Worm (Caenorhabditis elegans): ENCODE results near the gene mom-1.
A peak's percentile ranks its signal among the peaks of the same experiment; 100 is the strongest.

Gene mom-1

DNA sequence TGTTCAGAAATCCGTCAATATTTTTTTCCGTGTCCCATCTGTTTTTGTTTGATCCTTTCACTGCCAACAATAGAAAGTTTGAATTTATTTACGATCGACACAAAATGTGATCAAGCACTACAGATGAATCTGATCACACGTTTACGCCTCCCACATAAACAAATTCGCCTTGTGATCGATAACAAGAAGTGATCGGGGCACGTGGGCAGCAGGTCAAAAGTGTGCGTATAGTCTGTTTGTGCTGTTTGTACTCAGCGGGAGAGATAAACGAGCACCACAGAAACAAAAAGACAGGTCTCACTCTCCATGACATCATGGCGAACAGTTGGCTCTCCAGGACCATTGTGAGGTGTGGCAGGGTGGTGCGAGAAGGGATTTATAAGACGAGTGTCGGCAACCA, 37.4 kb upstream of the mom-1 start (continued):
- TF ChIP-seq nhr-10 (tag; optimal IDR thresholded peaks at IDR 0.05): peak; percentile 84
- TF ChIP-seq Y105C5A.15 (GFP tag; IDR thresholded peaks at IDR 0.05): no peak
- peak; percentile 38 for TF ChIP-seq ztf-7 (tag; optimal IDR thresholded peaks at IDR 0.05)
- peak; percentile 27; the same call in 1 of the 2 replicates for TF ChIP-seq ceh-20 (GFP tag; IDR thresholded peaks at IDR 0.05)
- TF ChIP-seq dmd-8 (GFP tag; IDR thresholded peaks at IDR 0.05): no peak
- no peak for TF ChIP-seq aly-2 (tag; optimal IDR thresholded peaks at IDR 0.05)
- peak; percentile 92 for TF ChIP-seq php-3 (GFP tag; IDR thresholded peaks at IDR 0.05)
- peak; percentile 20 for TF ChIP-seq rbr-2 (tag; optimal IDR thresholded peaks at IDR 0.05)
- peak; percentile 78 for TF ChIP-seq mep-1 (tag; optimal IDR thresholded peaks at IDR 0.05)
- peak; percentile 78 for TF ChIP-seq nhr-77 (tag; optimal IDR thresholded peaks at IDR 0.05)
- TF ChIP-seq unc-62 (GFP tag; optimal IDR thresholded peaks at IDR 0.05 in 1 of 2): peak in 1 of 2 experiments; percentile 98
- TF ChIP-seq unc-62 (tag; optimal IDR thresholded peaks at IDR 0.05): no peak
- TF ChIP-seq T26A8.4 (GFP tag; IDR thresholded peaks at IDR 0.05): peak; percentile 52
- peak; percentile 87 for TF ChIP-seq nhr-48 (tag; optimal IDR thresholded peaks at IDR 0.05)
- no peak for TF ChIP-seq daf-19 (GFP tag; conservative IDR thresholded peaks at IDR 0.05)
- no peak for TF ChIP-seq nhr-41 (GFP tag; IDR thresholded peaks at IDR 0.05)
- TF ChIP-seq R02D3.7 (tag; optimal IDR thresholded peaks at IDR 0.05): no peak
- peak; percentile 62 for TF ChIP-seq T20F7.1 (GFP tag; optimal IDR thresholded peaks at IDR 0.05)
- TF ChIP-seq zag-1 (tag; optimal IDR thresholded peaks at IDR 0.05): no peak
- no peak for TF ChIP-seq ZK337.2 (GFP tag; IDR thresholded peaks at IDR 0.05)
- TF ChIP-seq fos-1 (tag; optimal IDR thresholded peaks at IDR 0.05): peak; percentile 16
- TF ChIP-seq duxl-1 (tag; optimal IDR thresholded peaks at IDR 0.05; ENCODE audit: poor library complexity): peak; percentile 52
- peak; percentile 90 for TF ChIP-seq nhr-102 (tag; optimal IDR thresholded peaks at IDR 0.05)
- TF ChIP-seq Y75B8A.6 (GFP tag; IDR thresholded peaks at IDR 0.05): no peak
- peak; percentile 50 for TF ChIP-seq hmg-1.1 (GFP tag; IDR thresholded peaks at IDR 0.05)
- no peak for TF ChIP-seq lir-3 (tag; optimal IDR thresholded peaks at IDR 0.05)
- TF ChIP-seq mdl-1 (tag; optimal IDR thresholded peaks at IDR 0.05): peak; percentile 49 to 94
- peak; percentile 77 for TF ChIP-seq lin-1 (GFP tag; IDR thresholded peaks at IDR 0.05)
- no peak for TF ChIP-seq ceh-44 (GFP tag; IDR thresholded peaks at IDR 0.05)
- TF ChIP-seq dpl-1 (GFP tag; optimal IDR thresholded peaks at IDR 0.05): peak; percentile 1
- TF ChIP-seq ceh-28 (tag; optimal IDR thresholded peaks at IDR 0.05): no peak
- peak; percentile 46 for TF ChIP-seq mes-2 (tag; optimal IDR thresholded peaks at IDR 0.05; ENCODE audit: poor library complexity, severe bottlenecking)
- TF ChIP-seq mdt-29 (GFP tag; IDR thresholded peaks at IDR 0.05): peak; percentile 89
- TF ChIP-seq nhr-11 (tag; optimal IDR thresholded peaks at IDR 0.05): peak; percentile 97
- peak; percentile 97 for TF ChIP-seq hlh-30 (tag; optimal IDR thresholded peaks at IDR 0.05; ENCODE audit: insufficient read depth)
- peak; percentile 76 for TF ChIP-seq mxl-2 (GFP tag; conservative IDR thresholded peaks at IDR 0.05)
- no peak for TF ChIP-seq F37D6.2 (tag; optimal IDR thresholded peaks at IDR 0.05)
- no peak for TF ChIP-seq zip-11 (GFP tag; IDR thresholded peaks at IDR 0.05)
- peak; percentile 83 for TF ChIP-seq saeg-2 (GFP tag; IDR thresholded peaks at IDR 0.05)
- peak; percentile 59 to 96 for TF ChIP-seq daf-16 (GFP tag; optimal IDR thresholded peaks at IDR 0.05)
- TF ChIP-seq daf-16 (tag; optimal IDR thresholded peaks at IDR 0.05): peak; percentile 99
- TF ChIP-seq madf-5 (GFP tag; IDR thresholded peaks at IDR 0.05): no peak
- peak in 1 of 2 experiments; percentile 88 for TF ChIP-seq hif-1 (tag; optimal IDR thresholded peaks at IDR 0.05)
- peak; percentile 63 for TF ChIP-seq pha-4 (GFP tag; IDR thresholded peaks at IDR 0.05)
- peak; percentile 66 for TF ChIP-seq pha-4 (tag; optimal IDR thresholded peaks at IDR 0.05)
- TF ChIP-seq egl-27 (tag; optimal IDR thresholded peaks at IDR 0.05): no peak
- peak; percentile 92 for TF ChIP-seq mxl-3 (GFP tag; optimal IDR thresholded peaks at IDR 0.05)
- no peak; the same call in 1 of the 2 replicates for TF ChIP-seq nhr-42 (GFP tag; IDR thresholded peaks at IDR 0.05)
- TF ChIP-seq ceh-32 (tag; optimal IDR thresholded peaks at IDR 0.05; ENCODE audit: poor library complexity): no peak
- peak; percentile 92 for TF ChIP-seq tra-1 (GFP tag; IDR thresholded peaks at IDR 0.05)
- peak; percentile 100 for TF ChIP-seq nhr-28 (tag; optimal IDR thresholded peaks at IDR 0.05)
- TF ChIP-seq egl-43 (GFP tag; IDR thresholded peaks at IDR 0.05): 0 out of 2 replicates have a peak, but pooled peaks have one; percentile 38

Data from whole organism, L4 larva.